Worm (Caenorhabditis elegans): Measurements from ENCODE around the gene T05A7.11.

Gene T05A7.11

DNA sequence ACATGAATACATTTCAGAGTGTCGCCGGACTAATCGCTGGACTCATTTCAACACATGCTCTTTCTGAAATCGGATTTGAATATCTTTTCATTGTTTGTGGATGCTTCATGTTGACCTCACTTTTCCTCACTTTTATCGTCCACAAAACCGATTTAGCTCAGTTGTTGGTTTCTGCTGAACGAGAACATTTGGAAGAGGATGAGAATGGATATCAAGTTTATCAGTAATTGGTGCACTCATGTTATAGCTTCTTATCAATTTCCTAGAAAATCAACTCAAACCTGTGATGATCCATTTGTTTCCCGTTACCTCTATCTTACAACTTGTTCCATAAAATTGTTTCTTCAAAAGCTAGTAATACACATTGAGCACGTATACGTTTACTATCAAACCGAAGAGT lies 30.8 kb upstream of the T05A7.11 start:
- TF ChIP-seq hmg-4 (GFP tag; optimal IDR thresholded peaks at IDR 0.05) (no peak), tra-4 (tag; optimal IDR thresholded peaks at IDR 0.05) (no peak), sea-1 (GFP tag; conservative IDR thresholded peaks at IDR 0.05) (no peak), flt-1 (GFP tag; IDR thresholded peaks at IDR 0.05) (no peak), scrt-1 (GFP tag; IDR thresholded peaks at IDR 0.05) (no peak), hmbx-1 (tag; optimal IDR thresholded peaks at IDR 0.05) (no peak), ceh-13 (GFP tag; optimal IDR thresholded peaks at IDR 0.05) (no peak), ceh-36 (tag; optimal IDR thresholded peaks at IDR 0.05) (no peak), tbx-37 (GFP tag; conservative IDR thresholded peaks at IDR 0.05) (no peak), pes-1 (GFP tag; IDR thresholded peaks at IDR 0.05) (no peak), B0310.2 (tag; optimal IDR thresholded peaks at IDR 0.05) (no peak), tbx-11 (GFP tag; IDR thresholded peaks at IDR 0.05) (no peak), hnd-1 (tag; optimal IDR thresholded peaks at IDR 0.05) (no peak), F13C5.2 (tag; optimal IDR thresholded peaks at IDR 0.05) (no peak), aly-1 (tag; optimal IDR thresholded peaks at IDR 0.05) (no peak)

DNA sequence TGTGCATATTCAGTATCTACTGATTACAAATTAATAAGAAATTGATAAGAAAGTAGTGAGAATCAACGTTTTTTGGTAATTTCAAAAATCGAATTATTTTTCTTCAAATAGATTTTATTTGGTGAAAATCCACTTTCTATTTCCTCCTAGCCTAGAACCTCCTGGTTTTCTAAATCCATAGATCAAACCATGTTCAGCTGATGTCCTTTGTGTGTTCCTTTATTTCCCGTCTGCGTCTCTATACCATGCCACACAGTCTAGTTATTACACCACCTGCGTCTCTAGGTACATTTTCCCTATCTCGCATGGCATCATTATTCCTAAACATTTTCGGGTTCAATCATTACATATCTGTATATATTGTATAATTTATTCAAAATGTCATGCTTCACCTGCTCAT lies 27.9 kb upstream of the T05A7.11 start, which contains the start of gene F10G7.5:
Gene F10G7.5, plus strand, starts transcription at position 286 of the 400 bp plus-strand sequence.
- TF ChIP-seq hnd-1 (tag; optimal IDR thresholded peaks at IDR 0.05) (no peak), tra-4 (tag; optimal IDR thresholded peaks at IDR 0.05) (no peak), ets-7 (tag; optimal IDR thresholded peaks at IDR 0.05) (no peak), pes-1 (GFP tag; IDR thresholded peaks at IDR 0.05) (no peak), ceh-13 (GFP tag; optimal IDR thresholded peaks at IDR 0.05) (no peak), F13C5.2 (tag; optimal IDR thresholded peaks at IDR 0.05) (no peak), hmg-4 (GFP tag; optimal IDR thresholded peaks at IDR 0.05) (no peak), ama-1 (optimal IDR thresholded peaks at IDR 0.05) (no peak), ceh-36 (tag; optimal IDR thresholded peaks at IDR 0.05) (no peak), B0310.2 (tag; optimal IDR thresholded peaks at IDR 0.05) (no peak), tbx-37 (GFP tag; conservative IDR thresholded peaks at IDR 0.05) (no peak), flt-1 (GFP tag; IDR thresholded peaks at IDR 0.05) (no peak), sea-1 (GFP tag; conservative IDR thresholded peaks at IDR 0.05) (no peak)

DNA sequence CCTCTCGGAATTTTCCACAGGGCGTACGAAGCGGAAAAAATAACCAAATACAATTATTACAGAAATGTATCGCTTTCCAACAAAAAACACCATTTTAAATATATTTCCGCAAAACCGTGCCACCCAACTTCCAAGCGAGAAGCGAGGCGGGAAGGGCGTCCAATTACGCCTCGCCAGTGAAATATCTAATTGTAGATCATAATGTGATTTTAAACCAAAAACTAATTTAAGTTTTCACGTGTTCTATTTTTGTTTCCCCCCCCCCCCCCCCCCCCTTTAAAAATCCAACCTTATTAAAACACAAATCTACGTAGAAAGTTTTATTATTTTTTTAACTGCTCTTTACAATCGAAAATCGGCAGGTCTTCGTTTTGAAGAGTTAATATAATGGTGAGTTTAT lies 24.2 kb upstream of the T05A7.11 start, which contains the start of gene F10G7.12:
Gene F10G7.12, plus strand, starts transcription at position 301 of the 400 bp plus-strand sequence.
- no peak for TF ChIP-seq ama-1 (optimal IDR thresholded peaks at IDR 0.05)
- TF ChIP-seq hnd-1 (tag; optimal IDR thresholded peaks at IDR 0.05), result no peak
- TF ChIP-seq pes-1 (GFP tag; IDR thresholded peaks at IDR 0.05), result no peak
- TF ChIP-seq tbx-37 (GFP tag; conservative IDR thresholded peaks at IDR 0.05), result no peak
- TF ChIP-seq scrt-1 (GFP tag; IDR thresholded peaks at IDR 0.05), result no peak
- no peak for TF ChIP-seq F13C5.2 (tag; optimal IDR thresholded peaks at IDR 0.05)
- TF ChIP-seq aly-1 (tag; optimal IDR thresholded peaks at IDR 0.05), result no peak
- no peak for TF ChIP-seq sea-1 (GFP tag; conservative IDR thresholded peaks at IDR 0.05)
- no peak for TF ChIP-seq ceh-36 (tag; optimal IDR thresholded peaks at IDR 0.05)
- no peak for TF ChIP-seq hmbx-1 (tag; optimal IDR thresholded peaks at IDR 0.05)
- TF ChIP-seq tra-4 (tag; optimal IDR thresholded peaks at IDR 0.05), result no peak
- TF ChIP-seq ceh-13 (GFP tag; optimal IDR thresholded peaks at IDR 0.05), result no peak
- no peak for TF ChIP-seq tbx-11 (GFP tag; IDR thresholded peaks at IDR 0.05)
- no peak for TF ChIP-seq ets-7 (tag; optimal IDR thresholded peaks at IDR 0.05)

DNA sequence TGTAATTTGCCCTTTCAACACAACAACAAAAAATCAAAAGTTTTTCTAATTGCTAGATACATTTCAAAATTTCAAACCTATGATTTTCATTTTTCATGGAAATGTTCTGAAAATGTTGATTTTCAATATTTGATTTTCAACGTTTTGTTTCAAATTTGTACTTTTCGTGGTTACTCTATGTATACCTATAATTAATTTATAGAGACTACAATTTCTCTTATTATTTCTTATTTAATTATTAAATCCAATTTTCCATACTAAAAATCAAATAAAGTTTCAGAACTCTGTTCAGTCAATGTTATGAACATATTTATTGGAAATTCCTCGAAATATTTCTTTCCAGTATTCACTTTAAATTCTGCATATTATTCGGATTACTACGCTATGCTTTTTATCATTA lies 21.7 kb upstream of the T05A7.11 start, which contains the start of gene sre-39:
Gene sre-39, plus strand, starts transcription at position 301 of the 400 bp plus-strand sequence.
- TF ChIP-seq B0310.2 (tag; optimal IDR thresholded peaks at IDR 0.05) (no peak), hmg-4 (GFP tag; optimal IDR thresholded peaks at IDR 0.05) (no peak), sea-1 (GFP tag; conservative IDR thresholded peaks at IDR 0.05) (no peak), tbx-37 (GFP tag; conservative IDR thresholded peaks at IDR 0.05) (no peak), pes-1 (GFP tag; IDR thresholded peaks at IDR 0.05) (no peak), ceh-13 (GFP tag; optimal IDR thresholded peaks at IDR 0.05) (no peak), F13C5.2 (tag; optimal IDR thresholded peaks at IDR 0.05) (no peak), flt-1 (GFP tag; IDR thresholded peaks at IDR 0.05) (no peak)

DNA sequence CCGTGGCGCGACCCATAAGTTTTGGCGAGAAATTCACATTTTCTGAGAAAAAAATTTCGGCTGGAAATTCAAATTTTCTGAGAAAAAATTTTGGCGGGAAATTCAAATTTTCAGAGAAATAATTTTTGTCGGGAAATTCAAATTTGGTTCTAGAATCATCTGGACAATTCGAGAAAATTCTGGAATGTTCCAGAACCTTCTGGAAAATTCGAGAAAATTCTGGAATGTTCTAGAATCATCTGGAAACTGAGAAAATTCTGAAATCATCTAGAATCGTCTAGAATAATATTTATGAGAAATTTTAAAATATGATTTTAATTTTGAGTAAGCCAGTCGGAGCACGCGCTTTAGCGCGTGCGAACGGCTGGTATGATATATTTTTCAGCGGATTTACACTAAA lies 19.6 kb upstream of the T05A7.11 start:
- TF ChIP-seq tbx-11 (GFP tag; IDR thresholded peaks at IDR 0.05), result no peak
- no peak for TF ChIP-seq ceh-36 (tag; optimal IDR thresholded peaks at IDR 0.05)
- TF ChIP-seq flt-1 (GFP tag; IDR thresholded peaks at IDR 0.05), result no peak
- no peak for TF ChIP-seq pes-1 (GFP tag; IDR thresholded peaks at IDR 0.05)
- no peak for TF ChIP-seq hmbx-1 (tag; optimal IDR thresholded peaks at IDR 0.05)
- TF ChIP-seq ets-7 (tag; optimal IDR thresholded peaks at IDR 0.05), result no peak
- no peak for TF ChIP-seq hmg-4 (GFP tag; optimal IDR thresholded peaks at IDR 0.05)
- no peak for TF ChIP-seq B0310.2 (tag; optimal IDR thresholded peaks at IDR 0.05)
- TF ChIP-seq aly-1 (tag; optimal IDR thresholded peaks at IDR 0.05), result no peak
- TF ChIP-seq ceh-13 (GFP tag; optimal IDR thresholded peaks at IDR 0.05), result no peak
- TF ChIP-seq tbx-37 (GFP tag; conservative IDR thresholded peaks at IDR 0.05), result no peak
- TF ChIP-seq hnd-1 (tag; optimal IDR thresholded peaks at IDR 0.05), result no peak
- TF ChIP-seq scrt-1 (GFP tag; IDR thresholded peaks at IDR 0.05), result no peak
- no peak for TF ChIP-seq sea-1 (GFP tag; conservative IDR thresholded peaks at IDR 0.05)
- TF ChIP-seq tra-4 (tag; optimal IDR thresholded peaks at IDR 0.05), result no peak

DNA sequence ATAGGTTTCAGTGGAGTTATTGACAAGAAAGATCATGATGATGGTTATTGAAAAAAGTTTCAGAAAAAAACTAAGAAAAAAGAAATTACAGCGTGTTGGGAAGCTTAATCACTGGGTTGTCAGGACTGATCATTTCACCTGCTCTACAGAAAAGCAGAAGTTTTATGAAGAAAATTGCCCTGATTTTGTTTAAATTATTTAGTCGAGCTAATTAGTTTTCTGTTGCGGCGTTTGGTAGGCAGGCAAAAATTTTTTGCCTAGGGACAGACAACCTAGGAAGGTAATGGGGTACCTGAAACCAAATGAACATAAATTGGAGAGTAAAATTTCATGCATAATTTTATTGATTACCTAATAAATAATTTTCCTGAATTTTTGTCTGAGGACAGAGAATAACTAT lies 18.4 kb upstream of the T05A7.11 start, which contains the start of gene sre-40:
Gene sre-40, minus strand, starts transcription at position 101 of the 400 bp plus-strand sequence.
- TF ChIP-seq sea-1 (GFP tag; conservative IDR thresholded peaks at IDR 0.05) (no peak), hmg-4 (GFP tag; optimal IDR thresholded peaks at IDR 0.05) (no peak), pes-1 (GFP tag; IDR thresholded peaks at IDR 0.05) (no peak), B0310.2 (tag; optimal IDR thresholded peaks at IDR 0.05) (no peak), scrt-1 (GFP tag; IDR thresholded peaks at IDR 0.05) (no peak), ama-1 (optimal IDR thresholded peaks at IDR 0.05) (no peak), flt-1 (GFP tag; IDR thresholded peaks at IDR 0.05) (no peak), hmbx-1 (tag; optimal IDR thresholded peaks at IDR 0.05) (no peak), tra-4 (tag; optimal IDR thresholded peaks at IDR 0.05) (no peak), hnd-1 (tag; optimal IDR thresholded peaks at IDR 0.05) (no peak), ceh-13 (GFP tag; optimal IDR thresholded peaks at IDR 0.05) (no peak), ceh-36 (tag; optimal IDR thresholded peaks at IDR 0.05) (no peak), tbx-37 (GFP tag; conservative IDR thresholded peaks at IDR 0.05) (no peak), F13C5.2 (tag; optimal IDR thresholded peaks at IDR 0.05) (no peak), tbx-11 (GFP tag; IDR thresholded peaks at IDR 0.05) (no peak), ets-7 (tag; optimal IDR thresholded peaks at IDR 0.05) (no peak), aly-1 (tag; optimal IDR thresholded peaks at IDR 0.05) (no peak)

DNA sequence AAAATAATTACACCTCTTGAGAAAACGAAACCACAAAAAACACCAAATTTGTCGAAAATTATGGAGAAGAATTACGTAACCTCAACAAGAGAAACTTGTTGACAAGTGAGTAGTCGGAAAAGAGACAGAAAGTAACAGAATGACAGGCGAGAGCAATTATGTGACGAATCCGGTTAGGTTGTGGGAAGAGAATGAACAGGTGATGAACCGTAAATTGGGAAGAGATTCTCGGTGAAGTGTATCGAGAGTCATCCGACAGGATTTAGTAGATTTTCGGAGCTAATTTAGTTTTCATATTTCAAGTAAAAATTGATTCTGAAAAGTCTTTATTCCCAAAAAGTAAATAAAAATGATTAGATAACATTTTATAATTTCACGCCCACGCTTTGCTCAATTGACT lies 16.1 kb upstream of the T05A7.11 start, which contains the start of gene T05A7.7:
Gene T05A7.7, minus strand, starts transcription at position 101 of the 400 bp plus-strand sequence.
- TF ChIP-seq ceh-36 (tag; optimal IDR thresholded peaks at IDR 0.05), result no peak
- no peak for TF ChIP-seq hmbx-1 (tag; optimal IDR thresholded peaks at IDR 0.05)
- no peak for TF ChIP-seq B0310.2 (tag; optimal IDR thresholded peaks at IDR 0.05)
- TF ChIP-seq F13C5.2 (tag; optimal IDR thresholded peaks at IDR 0.05), result no peak
- no peak for TF ChIP-seq ets-7 (tag; optimal IDR thresholded peaks at IDR 0.05)
- TF ChIP-seq aly-1 (tag; optimal IDR thresholded peaks at IDR 0.05), result no peak
- TF ChIP-seq scrt-1 (GFP tag; IDR thresholded peaks at IDR 0.05), result no peak
